Fruit fly (Drosophila melanogaster) whole organism, embryonic: ENCODE data around the gene CG9886.

Source experiments
- Ada2b ChIP-seq: fragments of 200-800 bp; sonication (Bioruptor generic); IDR thresholded peaks from 2 replicates; pipeline ENCODE4 v1.3.6; 2022; ENCODE audit warnings: missing biosample characterization, missing genetic modification characterization
- Adf1 ChIP-seq: fragments of 200-800 bp; sonication (Bioruptor generic); IDR thresholded peaks from 2 replicates; pipeline ENCODE4 v1.3.6; 2022; ENCODE audit warnings: missing biosample characterization, missing genetic modification characterization
- Aef1 ChIP-seq: fragments of 200-800 bp; sonication (Bioruptor generic); IDR thresholded peaks from 3 replicates; pipeline ENCODE4 v1.3.6; 2022; ENCODE audit warnings: missing biosample characterization, missing genetic modification characterization
- Antp ChIP-seq: fragments of 200-800 bp; sonication (Bioruptor generic); optimal IDR thresholded peaks from 3 replicates; lab custom pipeline; 2016; ENCODE audit warnings: missing biosample characterization, missing genetic modification characterization
- Atf6 ChIP-seq: fragments of 200-800 bp; sonication (Bioruptor generic); IDR thresholded peaks from 2 replicates; pipeline ENCODE4 v1.3.6; 2022; ENCODE audit warnings: missing biosample characterization, missing genetic modification characterization
- Awh ChIP-seq: fragments of 200-800 bp; sonication (Bioruptor generic); IDR thresholded peaks from 2 replicates; pipeline ENCODE4, ENCODE4 v1.3.6; 2022; ENCODE audit warnings: missing biosample characterization, missing genetic modification characterization
- Bdp1 ChIP-seq: fragments of 200-800 bp; sonication (Bioruptor generic); optimal IDR thresholded peaks from 3 replicates; lab custom pipeline; 2016; ENCODE audit warnings: missing biosample characterization, missing genetic modification characterization
- CG10267 ChIP-seq: fragments of 200-800 bp; sonication (Bioruptor generic); optimal IDR thresholded peaks from 2 replicates; lab custom pipeline; 2018; ENCODE audit warnings: missing biosample characterization, mild to moderate bottlenecking, missing genetic modification characterization, moderate library complexity
- CG10462 ChIP-seq: fragments of 200-800 bp; sonication (Bioruptor generic); optimal IDR thresholded peaks from 2 replicates; lab custom pipeline; 2016; ENCODE audit warnings: missing biosample characterization, missing genetic modification characterization
- CG14014 ChIP-seq: fragments of 200-800 bp; sonication (Bioruptor generic); IDR thresholded peaks from 2 replicates; pipeline ENCODE4 v1.3.6; 2022; ENCODE audit warnings: missing biosample characterization, missing genetic modification characterization
- CG15011 ChIP-seq: fragments of 200-800 bp; sonication (Bioruptor generic); optimal IDR thresholded peaks from 3 replicates; lab custom pipeline; 2018; ENCODE audit warnings: missing biosample characterization, mild to moderate bottlenecking, missing genetic modification characterization
- CG15479 ChIP-seq: fragments of 200-800 bp; sonication (Bioruptor generic); optimal IDR thresholded peaks from 3 replicates; lab custom pipeline; 2019; ENCODE audit warnings: missing biosample characterization, mild to moderate bottlenecking, missing genetic modification characterization, moderate library complexity
- CG16863 ChIP-seq: fragments of 200-800 bp; sonication (Bioruptor generic); optimal IDR thresholded peaks from 3 replicates; lab custom pipeline; 2016; ENCODE audit warnings: missing biosample characterization, missing genetic modification characterization
- CG18262 ChIP-seq: fragments of 200-800 bp; optimal IDR thresholded peaks from 3 replicates; lab custom pipeline; 2019; ENCODE audit warnings: missing biosample characterization, mild to moderate bottlenecking, missing genetic modification characterization, moderate library complexity
- CG2120 ChIP-seq: fragments of 200-800 bp; sonication (Bioruptor generic); optimal IDR thresholded peaks from 3 replicates; lab custom pipeline; 2016; ENCODE audit warnings: missing biosample characterization, missing genetic modification characterization
- CG4424 ChIP-seq: fragments of 200-800 bp; sonication (Bioruptor generic); optimal IDR thresholded peaks from 3 replicates; lab custom pipeline; 2016; ENCODE audit warnings: missing biosample characterization, missing genetic modification characterization
- CG4854 ChIP-seq: fragments of 200-800 bp; sonication (Bioruptor generic); optimal IDR thresholded peaks from 2 replicates; lab custom pipeline; 2016; ENCODE audit warnings: missing biosample characterization, missing genetic modification characterization, inconsistent platforms
- CG6175 ChIP-seq: fragments of 200-800 bp; sonication (Bioruptor generic); IDR thresholded peaks from 3 replicates; pipeline ENCODE4 v1.3.6; 2022; ENCODE audit warnings: missing biosample characterization, missing genetic modification characterization
- CG8281 ChIP-seq: fragments of 200-800 bp; sonication (Bioruptor generic); optimal IDR thresholded peaks from 2 replicates; lab custom pipeline; 2018; ENCODE audit warnings: missing biosample characterization, mild to moderate bottlenecking, missing genetic modification characterization, moderate library complexity
- CG8478 ChIP-seq: fragments of >200 bp; optimal IDR thresholded peaks from 2 replicates; lab custom pipeline; 2018
- CkIIα-i1 ChIP-seq: fragments of 200-800 bp; sonication (Bioruptor generic); IDR thresholded peaks from 2 replicates; pipeline ENCODE4 v1.3.6; 2022; ENCODE audit warnings: missing biosample characterization, missing genetic modification characterization
- CoRest ChIP-seq: fragments of 200-800 bp; sonication (Bioruptor generic); optimal IDR thresholded peaks from 3 replicates; lab custom pipeline; 2018; ENCODE audit warnings: missing biosample characterization, mild to moderate bottlenecking, missing genetic modification characterization, moderate library complexity
- Deaf1 ChIP-seq: fragments of 200-800 bp; optimal IDR thresholded peaks from 3 replicates; lab custom pipeline; 2019; ENCODE audit warnings: missing biosample characterization, mild to moderate bottlenecking, missing genetic modification characterization, moderate library complexity
- H15 ChIP-seq: fragments of 200-800 bp; sonication (Bioruptor generic); IDR thresholded peaks from 3 replicates; pipeline ENCODE4 v1.3.6; 2022; ENCODE audit warnings: missing biosample characterization, missing genetic modification characterization
- Lpt ChIP-seq: fragments of >200 bp; optimal IDR thresholded peaks from 2 replicates; lab custom pipeline; 2018; ENCODE audit warnings: missing biosample characterization, missing genetic modification characterization
- Med ChIP-seq: fragments of 200-800 bp; sonication (Bioruptor generic); peaks from one replicate; lab custom pipeline; 2016; ENCODE audit warnings: missing biosample characterization, missing genetic modification characterization, mild to moderate bottlenecking, inconsistent platforms, moderate library complexity
- Trl ChIP-seq, 3 experiments: fragments of >200 bp in 2 of 3; fragments of 200-800 bp in 1 of 3; sonication (Bioruptor generic) in 1 of 3; optimal IDR thresholded peaks; 2 replicates in 1 of 3; 3 replicates in 2 of 3; lab custom pipeline; 2016 to 2017; ENCODE audit warnings: missing biosample characterization in 1 of 3, missing genetic modification characterization in 1 of 3
- ab ChIP-seq: fragments of 200-800 bp; sonication (Bioruptor generic); optimal IDR thresholded peaks from 2 replicates; lab custom pipeline; 2016; ENCODE audit warnings: missing biosample characterization, missing genetic modification characterization
- bowl ChIP-seq: fragments of 200-800 bp; sonication (Bioruptor generic); IDR thresholded peaks from 2 replicates; pipeline ENCODE4 v1.3.6; 2022; ENCODE audit warnings: missing biosample characterization, missing genetic modification characterization
- cg ChIP-seq: fragments of 200-800 bp; sonication (Bioruptor generic); optimal IDR thresholded peaks from 3 replicates; lab custom pipeline; 2019; ENCODE audit warnings: missing biosample characterization, mild to moderate bottlenecking, missing genetic modification characterization, moderate library complexity
- chif ChIP-seq, 2 experiments: fragments of 200-800 bp; sonication (Bioruptor generic); optimal IDR thresholded peaks; 3 replicates each; lab custom pipeline; 2016; ENCODE audit warnings: missing biosample characterization in 2 of 2, missing genetic modification characterization in 2 of 2
- chinmo ChIP-seq: fragments of 200-800 bp; sonication (Bioruptor generic); IDR thresholded peaks from 4 replicates; pipeline ENCODE4 v1.3.6; 2022; ENCODE audit warnings: missing biosample characterization, missing genetic modification characterization; ENCODE audit not compliant: partially characterized antibody
- corto ChIP-seq: fragments of 200-800 bp; sonication (Bioruptor generic); optimal IDR thresholded peaks from 2 replicates; lab custom pipeline; 2016; ENCODE audit warnings: missing biosample characterization, mild to moderate bottlenecking, missing genetic modification characterization, moderate library complexity
- her ChIP-seq: fragments of 200-800 bp; sonication (Bioruptor generic); optimal IDR thresholded peaks from 2 replicates; lab custom pipeline; 2016; ENCODE audit warnings: missing biosample characterization, missing genetic modification characterization
- ind ChIP-seq: fragments of 200-800 bp; sonication (Bioruptor generic); optimal IDR thresholded peaks from 3 replicates; lab custom pipeline; 2016; ENCODE audit warnings: missing biosample characterization, missing genetic modification characterization
- lov ChIP-seq, 2 experiments: fragments of 200-800 bp in 1 of 2; fragments of >200 bp in 1 of 2; sonication (Bioruptor generic) in 1 of 2; IDR thresholded peaks in 1 of 2; optimal IDR thresholded peaks in 1 of 2; 2 replicates in 1 of 2; 3 replicates in 1 of 2; pipeline versions ENCODE4 v1.3.6 to Lab custom; 2017 to 2022; ENCODE audit warnings: missing biosample characterization in 1 of 2, missing genetic modification characterization in 1 of 2
- sd ChIP-seq: fragments of 200-800 bp; sonication (Bioruptor generic); optimal IDR thresholded peaks from 3 replicates; lab custom pipeline; 2018; ENCODE audit warnings: missing biosample characterization, mild to moderate bottlenecking, missing genetic modification characterization, moderate library complexity
- sob ChIP-seq: fragments of 200-800 bp; sonication (Bioruptor generic); IDR thresholded peaks from 2 replicates; pipeline ENCODE4 v1.3.6; 2022; ENCODE audit warnings: missing biosample characterization, missing genetic modification characterization
- tll ChIP-seq, 2 experiments: fragments of 200-800 bp in 1 of 2; fragments of >200 bp in 1 of 2; sonication (Bioruptor generic) in 1 of 2; optimal IDR thresholded peaks; 2 replicates each; lab custom pipeline; 2017 to 2019; ENCODE audit warnings: missing biosample characterization in 2 of 2, missing genetic modification characterization in 2 of 2, mild to moderate bottlenecking in 1 of 2, moderate library complexity in 1 of 2
- trh ChIP-seq: fragments of 200-800 bp; sonication (Bioruptor generic); optimal IDR thresholded peaks from 2 replicates; lab custom pipeline; 2016; ENCODE audit warnings: missing biosample characterization, missing genetic modification characterization
- vvl ChIP-seq: fragments of 200-800 bp; sonication (Bioruptor generic); IDR thresholded peaks from 2 replicates; pipeline ENCODE4 v1.3.6; 2022; ENCODE audit warnings: missing biosample characterization, missing genetic modification characterization

Gene CG9886

DNA sequence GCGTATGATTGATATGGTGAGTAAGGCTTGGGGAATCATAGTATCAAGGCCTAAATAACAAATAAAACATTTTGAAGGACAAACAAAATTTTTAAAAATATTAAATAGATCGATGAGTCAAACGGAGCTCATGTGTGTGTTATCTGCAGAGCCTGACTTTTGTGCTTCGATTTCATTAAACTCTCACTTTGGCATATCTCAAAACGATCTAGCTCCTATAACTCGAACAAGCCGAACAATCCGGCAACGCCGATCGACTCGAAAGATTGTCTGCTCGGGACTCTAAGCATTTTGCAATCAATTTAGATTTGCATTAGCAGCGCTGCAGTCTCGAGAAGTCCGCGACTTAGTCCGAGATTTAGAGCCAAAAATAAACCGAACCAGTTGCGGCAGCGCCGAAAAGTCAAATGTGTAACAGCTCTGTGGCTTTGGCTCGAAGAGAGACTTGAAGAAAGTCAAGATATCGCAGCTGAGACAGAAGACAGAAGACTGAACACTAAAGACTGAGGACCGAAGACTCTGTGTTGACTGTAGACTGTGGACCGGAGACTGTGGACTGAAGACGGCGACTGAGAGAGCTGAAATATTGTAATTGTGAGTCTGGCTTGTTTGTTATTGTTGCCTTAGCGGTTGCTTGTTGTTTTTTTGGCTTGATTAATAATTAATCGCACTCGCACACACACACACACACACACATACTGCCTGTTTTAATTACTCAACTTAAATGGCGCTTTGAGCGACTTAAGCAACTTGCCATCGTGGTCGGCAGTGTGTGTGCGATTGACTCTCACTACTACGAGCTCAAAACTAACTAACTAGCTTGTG is 7.0 kb downstream of the CG9886 start (continued):
- peak in 1 of 2 experiments; percentile 52 for TF ChIP-seq Trl (optimal IDR thresholded peaks at IDR 0.05; lab: Kevin White, UChicago)
- TF ChIP-seq Trl (GFP tag; optimal IDR thresholded peaks at IDR 0.05; lab: Kevin White, UChicago) = no peak
- TF ChIP-seq chinmo (GFP tag; lab: Robert Waterston, UW) = peak; percentile 75; the same call in 1 of the 4 replicates
- no peak for TF ChIP-seq Atf6 (GFP tag; lab: Robert Waterston, UW)
- no peak for TF ChIP-seq CG10462 (GFP tag; lab: Kevin White, UChicago)
- no peak for TF ChIP-seq bowl (GFP tag; lab: Robert Waterston, UW)
- TF ChIP-seq CG4424 = no peak
- TF ChIP-seq CG2120 (GFP tag; lab: Kevin White, UChicago) = no peak
- no peak for TF ChIP-seq her (GFP tag; lab: Kevin White, UChicago)
- no peak for TF ChIP-seq CG14014 (GFP tag; lab: Robert Waterston, UW)
- TF ChIP-seq vvl (GFP tag; lab: Robert Waterston, UW) = peak; percentile 39; the same call in 1 of the 2 replicates
- no peak for TF ChIP-seq ind (GFP tag; lab: Kevin White, UChicago)
- peak; percentile 37 for TF ChIP-seq Med (GFP tag; lab: Kevin White, UChicago)
- TF ChIP-seq Lpt (GFP tag; lab: Kevin White, UChicago) = no peak

DNA sequence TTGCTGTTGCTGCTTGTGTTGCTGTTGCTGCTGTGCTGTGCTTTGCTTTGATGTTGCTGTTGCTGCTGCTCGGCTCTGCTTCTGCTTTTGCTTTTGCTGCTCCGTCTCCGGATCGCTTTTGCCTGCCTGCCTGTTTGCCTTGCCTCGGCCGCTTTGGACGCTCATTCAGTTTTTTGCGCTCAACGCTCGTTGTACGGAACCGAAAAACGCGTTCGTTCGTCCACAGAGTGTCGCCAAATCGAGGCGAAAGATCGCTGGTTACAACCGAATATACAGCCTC is 7.5 kb downstream of the CG9886 start, which contains the start of gene dpp:
Gene dpp, plus strand, starts transcription at position 164 of the 280 bp plus-strand sequence.
- peak; percentile 44 for TF ChIP-seq Deaf1
- no peak for TF ChIP-seq corto (GFP tag; lab: Kevin White, UChicago)
- 0 out of 3 replicates have a peak, but pooled peaks have one; percentile 15 for TF ChIP-seq Aef1 (GFP tag; lab: Robert Waterston, UW)
- peak; percentile 84; the same call in 2 of the 3 replicates for TF ChIP-seq CG6175
- peak; percentile 39 for TF ChIP-seq Adf1
- TF ChIP-seq CG8478 (lab: Kevin White, UChicago) = peak; percentile 23
- TF ChIP-seq sob (GFP tag; lab: Robert Waterston, UW) = peak; percentile 31; the same call in 1 of the 2 replicates
- TF ChIP-seq CG10267 = no peak
- no peak for TF ChIP-seq CG4854 (GFP tag; lab: Kevin White, UChicago)
- TF ChIP-seq lov (optimal IDR thresholded peaks at IDR 0.05; lab: Kevin White, UChicago) = no peak
- TF ChIP-seq lov (GFP tag; IDR thresholded peaks at IDR 0.05; lab: Robert Waterston, UW) = no peak
- TF ChIP-seq cg (GFP tag; lab: Kevin White, UChicago) = peak; percentile 11
- peak in 1 of 2 experiments; percentile 22 for TF ChIP-seq Trl (optimal IDR thresholded peaks at IDR 0.05; lab: Kevin White, UChicago)
- TF ChIP-seq Trl (GFP tag; optimal IDR thresholded peaks at IDR 0.05; lab: Kevin White, UChicago) = no peak
- TF ChIP-seq, all 482 proteins: peak for 8

DNA sequence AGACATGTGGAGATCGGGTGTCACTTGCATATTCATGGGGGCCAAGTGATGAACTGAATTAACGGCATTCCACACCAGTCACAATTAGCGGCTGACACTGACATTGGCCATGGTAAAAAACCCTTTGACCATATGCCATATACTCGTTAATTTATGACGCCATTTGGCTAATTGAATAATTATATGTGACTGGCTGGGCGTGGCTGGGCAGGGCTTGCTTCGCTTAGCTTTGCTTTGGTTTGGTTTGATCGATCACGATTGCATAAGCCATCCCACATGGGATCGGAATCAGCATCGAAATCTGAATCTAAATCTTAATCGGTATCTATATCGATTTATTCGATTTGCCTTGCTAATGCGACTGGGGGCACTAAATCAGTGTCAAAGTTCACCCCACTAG is 9.0 kb downstream of the CG9886 start:
- TF ChIP-seq CG16863 (GFP tag; lab: Kevin White, UChicago) (no peak), CoRest (tag; lab: Kevin White, UChicago) (no peak), ab (GFP tag; lab: Kevin White, UChicago) (no peak), H15 (GFP tag; lab: Robert Waterston, UW) (no peak), CG18262 (tag; lab: Kevin White, UChicago) (no peak), chif (GFP tag; optimal IDR thresholded peaks at IDR 0.05; lab: Kevin White, UChicago) (no peak), CG8281 (no peak), Awh (GFP tag; lab: Robert Waterston, UW) (peak; percentile 77), Ada2b (GFP tag; lab: Robert Waterston, UW) (no peak), trh (GFP tag; lab: Kevin White, UChicago) (no peak), CG15011 (no peak), CG15479 (no peak), tll (GFP tag; optimal IDR thresholded peaks at IDR 0.05; lab: Kevin White, UChicago) (no peak), sd (tag; lab: Kevin White, UChicago) (peak; percentile 10), CkIIα-i1 (no peak), Antp (no peak), Bdp1 (GFP tag; lab: Kevin White, UChicago) (no peak)
